In the genomic region with DNA sequence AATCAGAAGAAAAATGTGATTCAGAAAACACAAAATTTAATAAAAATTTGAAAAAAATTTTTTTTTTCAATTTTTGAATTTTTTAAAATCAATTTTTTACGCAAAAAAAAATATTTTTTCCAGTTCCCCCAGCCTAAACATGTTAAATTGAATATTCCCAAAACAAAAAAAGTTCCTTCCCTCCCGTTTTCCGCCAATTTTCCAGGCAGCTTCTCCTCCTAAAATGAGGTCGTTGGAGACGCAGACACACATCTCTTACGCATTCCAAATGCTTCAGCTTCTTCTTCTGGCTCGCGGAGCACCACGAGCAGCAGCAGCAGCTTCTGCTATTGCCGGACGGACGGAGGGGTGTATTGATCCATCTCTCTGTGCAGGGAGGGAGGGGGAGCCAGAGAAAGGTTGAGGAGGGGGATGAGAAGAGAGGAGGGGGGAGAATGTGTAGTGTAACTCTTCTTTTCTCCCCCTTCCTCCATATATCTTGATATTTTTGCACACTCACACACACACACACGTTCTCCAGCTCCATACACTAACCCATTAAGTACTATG, we compare ENCODE assay signal across 1 worm cellular context.
TF ChIP-seq lines count a peak whose summit lies in the region.

No protein-coding gene starts in this region.

TF ChIP-seq in whole organism, L1 larva, 84 proteins besides CTCF, POLR2A, EP300 and RAD21 (continued from another document):
- TF ChIP-seq swsn-7 (tag; optimal IDR thresholded peaks at IDR 0.05; lab: Kevin White, UChicago), result peak; percentile 9
- peak; percentile 65 for TF ChIP-seq fkh-8 (tag; optimal IDR thresholded peaks at IDR 0.05; lab: Kevin White, UChicago)
- TF ChIP-seq dsc-1 (tag; optimal IDR thresholded peaks at IDR 0.05; lab: Kevin White, UChicago), result peak; percentile 9
- peak; percentile 22 to 32 for TF ChIP-seq efl-1 (optimal IDR thresholded peaks at IDR 0.05; lab: Kevin White, UChicago)
- no peak for TF ChIP-seq efl-1 (GFP tag; optimal IDR thresholded peaks at IDR 0.05 in 1 of 2; lab: Kevin White, UChicago)
- peak; percentile 2 for TF ChIP-seq snu-23 (GFP tag; optimal IDR thresholded peaks at IDR 0.05; lab: Kevin White, UChicago)
- peak in 1 of 2 experiments; percentile 46 for TF ChIP-seq lsy-2 (tag; optimal IDR thresholded peaks at IDR 0.05; lab: Kevin White, UChicago)
- peak; percentile 8 for TF ChIP-seq unc-86 (tag; optimal IDR thresholded peaks at IDR 0.05; lab: Kevin White, UChicago)
- peak; percentile 12 for TF ChIP-seq mep-1 (tag; optimal IDR thresholded peaks at IDR 0.05; lab: Kevin White, UChicago)
